Fruit fly (Drosophila melanogaster) whole organism, embryonic: Measurements from ENCODE around the gene BRWD3.
A peak's percentile ranks its signal among the peaks of the same experiment; 100 is the strongest.

Source experiments
- Adf1 ChIP-seq: fragments of 200-800 bp; sonication (Bioruptor generic); IDR thresholded peaks from 2 replicates; pipeline ENCODE4 v1.3.6; 2022; ENCODE audit warnings: missing biosample characterization, missing genetic modification characterization
- Atf3 ChIP-seq: fragments of 200-800 bp; sonication (Bioruptor generic); optimal IDR thresholded peaks from 3 replicates; lab custom pipeline; 2016; ENCODE audit warnings: missing biosample characterization, missing genetic modification characterization
- B-H2 ChIP-seq: fragments of 200-800 bp; sonication (Bioruptor generic); optimal IDR thresholded peaks from 2 replicates; lab custom pipeline; 2018; ENCODE audit warnings: missing biosample characterization, mild to moderate bottlenecking, missing genetic modification characterization
- CG1024 ChIP-seq: fragments of 200-800 bp; sonication (Bioruptor generic); IDR thresholded peaks from 2 replicates; pipeline ENCODE4 v1.3.6; 2022; ENCODE audit warnings: missing biosample characterization, missing genetic modification characterization
- CG10267 ChIP-seq: fragments of 200-800 bp; sonication (Bioruptor generic); optimal IDR thresholded peaks from 2 replicates; lab custom pipeline; 2018; ENCODE audit warnings: missing biosample characterization, mild to moderate bottlenecking, missing genetic modification characterization, moderate library complexity
- CG10431 ChIP-seq: fragments of 200-800 bp; sonication (Bioruptor generic); optimal IDR thresholded peaks from 3 replicates; lab custom pipeline; 2018; ENCODE audit warnings: missing biosample characterization, mild to moderate bottlenecking, missing genetic modification characterization
- CG10565 ChIP-seq: fragments of 200-800 bp; sonication (Bioruptor generic); optimal IDR thresholded peaks from 3 replicates; lab custom pipeline; 2016; ENCODE audit warnings: missing biosample characterization, mild to moderate bottlenecking, missing genetic modification characterization
- CG11398 ChIP-seq: fragments of 200-800 bp; sonication (Bioruptor generic); optimal IDR thresholded peaks from 2 replicates; lab custom pipeline; 2016; ENCODE audit warnings: missing biosample characterization, missing genetic modification characterization
- CG12744 ChIP-seq: fragments of 200-800 bp; sonication (Bioruptor generic); optimal IDR thresholded peaks from 2 replicates; lab custom pipeline; 2016; ENCODE audit warnings: missing biosample characterization, missing genetic modification characterization
- CG17612 ChIP-seq: fragments of 200-800 bp; sonication (Bioruptor generic); IDR thresholded peaks from 2 replicates; pipeline ENCODE4 v1.3.6; 2022; ENCODE audit warnings: missing biosample characterization, missing genetic modification characterization
- CG17829 ChIP-seq: fragments of 200-800 bp; optimal IDR thresholded peaks from 2 replicates; lab custom pipeline; 2019; ENCODE audit warnings: missing biosample characterization, mild to moderate bottlenecking, missing genetic modification characterization, moderate library complexity
- CG2120 ChIP-seq: fragments of 200-800 bp; sonication (Bioruptor generic); optimal IDR thresholded peaks from 3 replicates; lab custom pipeline; 2016; ENCODE audit warnings: missing biosample characterization, missing genetic modification characterization
- CG3163 ChIP-seq: fragments of 200-800 bp; sonication (Bioruptor generic); optimal IDR thresholded peaks from 3 replicates; lab custom pipeline; 2016; ENCODE audit warnings: missing biosample characterization, missing genetic modification characterization
- CG4328 ChIP-seq: fragments of 200-800 bp; sonication (Bioruptor generic); optimal IDR thresholded peaks from 3 replicates; lab custom pipeline; 2017; ENCODE audit warnings: missing biosample characterization, missing genetic modification reagents, missing genetic modification characterization
- CG4730 ChIP-seq: fragments of 200-800 bp; sonication (Bioruptor generic); IDR thresholded peaks from 2 replicates; pipeline ENCODE4 v1.3.6; 2022; ENCODE audit warnings: missing biosample characterization, missing genetic modification characterization
- CG5245 ChIP-seq: fragments of 200-800 bp; sonication (Bioruptor generic); optimal IDR thresholded peaks from 3 replicates; lab custom pipeline; 2016; ENCODE audit warnings: missing biosample characterization, missing genetic modification characterization
- CG6272 ChIP-seq: fragments of 200-800 bp; sonication (Bioruptor generic); IDR thresholded peaks from 2 replicates; pipeline ENCODE4 v1.3.6; 2022; ENCODE audit warnings: missing biosample characterization, missing genetic modification characterization
- CG6854 ChIP-seq: fragments of 200-800 bp; sonication (Bioruptor generic); optimal IDR thresholded peaks from 3 replicates; lab custom pipeline; 2017; ENCODE audit warnings: missing biosample characterization, mild to moderate bottlenecking, missing genetic modification characterization
- CG8944 ChIP-seq: fragments of 200-800 bp; sonication (Bioruptor generic); optimal IDR thresholded peaks from 3 replicates; lab custom pipeline; 2016; ENCODE audit warnings: missing biosample characterization, missing genetic modification characterization
- CG9437 ChIP-seq: fragments of 200-800 bp; sonication (Bioruptor generic); optimal IDR thresholded peaks from 2 replicates; lab custom pipeline; 2018; ENCODE audit warnings: missing biosample characterization, mild to moderate bottlenecking, missing genetic modification characterization
- CG9932 ChIP-seq: fragments of 200-800 bp; sonication (Bioruptor generic); IDR thresholded peaks from 2 replicates; pipeline ENCODE4 v1.3.6; 2022; ENCODE audit warnings: missing biosample characterization, missing genetic modification characterization
- CrebB ChIP-seq: fragments of 200-800 bp; sonication (Bioruptor generic); optimal IDR thresholded peaks from 3 replicates; lab custom pipeline; 2018; ENCODE audit warnings: missing biosample characterization, mild to moderate bottlenecking, missing genetic modification characterization
- Dbx ChIP-seq: fragments of 200-800 bp; sonication (Bioruptor generic); IDR thresholded peaks from 3 replicates; pipeline ENCODE4 v1.3.6; 2022; ENCODE audit warnings: missing biosample characterization, missing genetic modification characterization
- Dek ChIP-seq: fragments of 200-800 bp; sonication (Bioruptor generic); optimal IDR thresholded peaks from 3 replicates; lab custom pipeline; 2019; ENCODE audit warnings: missing biosample characterization, mild to moderate bottlenecking, missing genetic modification characterization, moderate library complexity
- E2f2 ChIP-seq: fragments of 200-800 bp; sonication (Bioruptor generic); IDR thresholded peaks from 2 replicates; pipeline ENCODE4 v1.3.6; 2022; ENCODE audit warnings: missing biosample characterization, missing genetic modification characterization
- HmgD ChIP-seq: fragments of 200-800 bp; sonication (Bioruptor generic); optimal IDR thresholded peaks from 3 replicates; lab custom pipeline; 2016; ENCODE audit warnings: missing biosample characterization, missing genetic modification characterization
- Lhr ChIP-seq: fragments of 200-800 bp; sonication (Bioruptor generic); optimal IDR thresholded peaks from 3 replicates; lab custom pipeline; 2017; ENCODE audit warnings: mild to moderate bottlenecking, missing biosample characterization, missing genetic modification reagents, missing genetic modification characterization
- Med ChIP-seq: fragments of 200-800 bp; sonication (Bioruptor generic); peaks from one replicate; lab custom pipeline; 2016; ENCODE audit warnings: missing biosample characterization, missing genetic modification characterization, mild to moderate bottlenecking, inconsistent platforms, moderate library complexity
- Optix ChIP-seq: fragments of 200-800 bp; sonication (Bioruptor generic); IDR thresholded peaks from 3 replicates; pipeline ENCODE4 v1.3.6; 2022; ENCODE audit warnings: missing biosample characterization, missing genetic modification characterization
- Scr ChIP-seq: fragments of 200-800 bp; sonication (Bioruptor generic); IDR thresholded peaks from 2 replicates; pipeline ENCODE4 v1.3.6; 2022; ENCODE audit warnings: missing biosample characterization, missing genetic modification characterization; ENCODE audit not compliant: partially characterized antibody
- ab ChIP-seq: fragments of 200-800 bp; sonication (Bioruptor generic); optimal IDR thresholded peaks from 2 replicates; lab custom pipeline; 2016; ENCODE audit warnings: missing biosample characterization, missing genetic modification characterization
- aop ChIP-seq: fragments of 200-800 bp; sonication (Bioruptor generic); IDR thresholded peaks from 2 replicates; pipeline ENCODE4 v1.3.6; 2022; ENCODE audit warnings: missing biosample characterization, missing genetic modification characterization
- fd102C ChIP-seq: fragments of 200-800 bp; sonication (Bioruptor generic); optimal IDR thresholded peaks from 2 replicates; lab custom pipeline; 2018; ENCODE audit warnings: missing biosample characterization, mild to moderate bottlenecking, missing genetic modification characterization, moderate library complexity
- fu2 ChIP-seq: fragments of 200-800 bp; sonication (Bioruptor generic); optimal IDR thresholded peaks from 2 replicates; lab custom pipeline; 2016; ENCODE audit warnings: missing biosample characterization, missing genetic modification characterization
- gfzf ChIP-seq: fragments of 200-800 bp; sonication (Bioruptor generic); optimal IDR thresholded peaks from 2 replicates; lab custom pipeline; 2016; ENCODE audit warnings: missing biosample characterization, mild to moderate bottlenecking, missing genetic modification characterization, moderate library complexity
- grn ChIP-seq: fragments of 200-800 bp; sonication (Bioruptor generic); optimal IDR thresholded peaks from 3 replicates; lab custom pipeline; 2017; ENCODE audit warnings: missing biosample characterization, missing genetic modification characterization
- gsb-n ChIP-seq: fragments of 200-800 bp; sonication (Bioruptor generic); optimal IDR thresholded peaks from 3 replicates; lab custom pipeline; 2018; ENCODE audit warnings: missing biosample characterization, mild to moderate bottlenecking, missing genetic modification characterization
- gt ChIP-seq: fragments of 200-800 bp; sonication (Bioruptor generic); IDR thresholded peaks from 2 replicates; pipeline ENCODE4 v1.3.6; 2022; ENCODE audit warnings: missing biosample characterization, missing genetic modification characterization
- knrl ChIP-seq: fragments of 200-800 bp; sonication (Bioruptor generic); IDR thresholded peaks from 3 replicates; pipeline ENCODE4 v1.3.6; 2022; ENCODE audit warnings: missing biosample characterization, missing genetic modification characterization; ENCODE audit not compliant: partially characterized antibody
- lmd ChIP-seq: fragments of 200-800 bp; sonication (Bioruptor generic); IDR thresholded peaks from 2 replicates; pipeline ENCODE4 v1.3.6; 2022; ENCODE audit warnings: missing biosample characterization, missing genetic modification characterization
- nerfin-1 ChIP-seq: fragments of 200-800 bp; sonication (Bioruptor generic); optimal IDR thresholded peaks from 3 replicates; lab custom pipeline; 2019; ENCODE audit warnings: missing biosample characterization, mild to moderate bottlenecking, missing genetic modification characterization, moderate library complexity
- nerfin-2 ChIP-seq: fragments of 200-800 bp; sonication (Bioruptor generic); IDR thresholded peaks from 2 replicates; pipeline ENCODE4 v1.3.6; 2022; ENCODE audit warnings: missing biosample characterization, missing genetic modification characterization; ENCODE audit not compliant: partially characterized antibody
- slbo ChIP-seq: fragments of 200-800 bp; sonication (Bioruptor generic); IDR thresholded peaks from 2 replicates; pipeline ENCODE4 v1.3.6; 2022; ENCODE audit warnings: missing biosample characterization, missing genetic modification characterization
- ssp ChIP-seq: fragments of 200-800 bp; sonication (Bioruptor generic); IDR thresholded peaks from 2 replicates; pipeline ENCODE4 v1.3.6; 2022; ENCODE audit warnings: missing biosample characterization, missing genetic modification characterization
- stc ChIP-seq: fragments of 200-800 bp; sonication (Bioruptor generic); IDR thresholded peaks from 2 replicates; pipeline ENCODE4 v1.3.6; 2022; ENCODE audit warnings: missing biosample characterization, missing genetic modification characterization
- sug ChIP-seq: fragments of 200-800 bp; optimal IDR thresholded peaks from 2 replicates; lab custom pipeline; 2019; ENCODE audit warnings: missing biosample characterization, mild to moderate bottlenecking, missing genetic modification characterization, moderate library complexity
- tio ChIP-seq: fragments of 200-800 bp; sonication (Bioruptor generic); optimal IDR thresholded peaks from 2 replicates; lab custom pipeline; 2017; ENCODE audit warnings: missing biosample characterization, missing genetic modification characterization, inconsistent platforms
- tup ChIP-seq: fragments of 200-800 bp; sonication (Bioruptor generic); optimal IDR thresholded peaks from 2 replicates; lab custom pipeline; 2016; ENCODE audit warnings: missing biosample characterization, mild to moderate bottlenecking, missing genetic modification characterization, moderate library complexity
- wek ChIP-seq: fragments of 200-800 bp; sonication (Bioruptor generic); optimal IDR thresholded peaks from 3 replicates; lab custom pipeline; 2018; ENCODE audit warnings: missing biosample characterization, mild to moderate bottlenecking, missing genetic modification characterization, moderate library complexity
- yki ChIP-seq: fragments of >200 bp; optimal IDR thresholded peaks from 3 replicates; lab custom pipeline; 2018
- zfh1 ChIP-seq: fragments of 200-800 bp; sonication (Bioruptor generic); IDR thresholded peaks from 3 replicates; pipeline ENCODE4 v1.3.6; 2022; ENCODE audit warnings: missing biosample characterization, missing genetic modification characterization

BRWD3 gene

DNA sequence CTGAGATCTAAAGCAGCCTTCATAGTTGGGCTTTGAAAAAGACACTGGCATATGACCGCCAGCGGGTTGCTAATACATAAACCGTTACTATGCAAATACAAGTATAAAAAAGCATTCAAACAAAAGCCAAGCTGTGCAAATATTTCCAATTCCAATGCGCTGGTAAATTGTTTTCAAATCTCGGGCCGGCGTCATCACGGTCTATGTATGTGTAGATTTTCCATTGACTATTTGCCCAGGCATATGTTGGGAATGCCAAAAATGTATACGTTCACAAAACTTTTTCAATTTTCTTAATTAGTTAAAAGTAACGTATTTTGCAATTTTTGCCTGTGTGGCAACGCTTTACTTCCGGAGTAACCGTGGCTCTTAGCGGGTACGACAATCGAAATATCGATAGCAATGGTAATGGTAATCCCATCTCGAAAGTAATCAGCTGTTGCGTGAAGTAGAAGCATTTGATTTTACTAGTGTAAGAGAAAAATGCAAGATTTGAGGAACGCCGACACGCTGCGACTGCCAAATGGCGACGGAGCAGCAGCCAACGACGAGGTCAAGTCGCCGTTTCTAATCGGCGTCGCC, 28.9 kb upstream of the BRWD3 start, which contains the start of the genes CG34290 and Uck (continued):
- TF ChIP-seq CG9932 (peak; percentile 65), grn (peak; percentile 54), nerfin-2 (GFP tag; lab: Robert Waterston, UW) (peak; percentile 63), CG6854 (GFP tag; lab: Kevin White, UChicago) (peak; percentile 84), CG4730 (no peak), zfh1 (GFP tag; lab: Robert Waterston, UW) (peak; percentile 76), CG17612 (GFP tag; lab: Robert Waterston, UW) (no peak), CG10565 (no peak), lmd (GFP tag; lab: Robert Waterston, UW) (peak; percentile 63), CG3163 (GFP tag; lab: Kevin White, UChicago) (peak; percentile 68), tio (GFP tag; lab: Kevin White, UChicago) (peak; percentile 3), CG10267 (tag; lab: Kevin White, UChicago) (peak; percentile 71), CG11398 (peak; percentile 79), nerfin-1 (peak; percentile 81), E2f2 (peak; percentile 74), gfzf (GFP tag; lab: Kevin White, UChicago) (peak; percentile 33), slbo (GFP tag; lab: Robert Waterston, UW) (peak; percentile 49), CG4328 (peak; percentile 82), B-H2 (GFP tag; lab: Kevin White, UChicago) (peak; percentile 89), stc (peak; percentile 66; the same call in 1 of the 2 replicates), CG9437 (GFP tag; lab: Kevin White, UChicago) (peak; percentile 72), Atf3 (GFP tag; lab: Kevin White, UChicago) (peak; percentile 25), Adf1 (peak; percentile 36; the same call in 1 of the 2 replicates), CG12744 (GFP tag; lab: Kevin White, UChicago) (peak; percentile 49), CG1024 (GFP tag; lab: Robert Waterston, UW) (no peak), fu2 (GFP tag; lab: Kevin White, UChicago) (peak; percentile 57), fd102C (GFP tag; lab: Kevin White, UChicago) (peak; percentile 56), CrebB (tag; lab: Kevin White, UChicago) (peak; percentile 85), Med (GFP tag; lab: Kevin White, UChicago) (peak; percentile 97), Lhr (GFP tag; lab: Kevin White, UChicago) (peak; percentile 82), HmgD (GFP tag; lab: Kevin White, UChicago) (peak; percentile 78), knrl (GFP tag; lab: Robert Waterston, UW) (peak; percentile 82), gsb-n (peak; percentile 50), CG17829 (peak; percentile 72), Dek (tag; lab: Kevin White, UChicago) (peak; percentile 41), yki (lab: Kevin White, UChicago) (no peak), CG6272 (GFP tag; lab: Robert Waterston, UW) (peak; percentile 15; the same call in 1 of the 2 replicates), tup (GFP tag; lab: Kevin White, UChicago) (no peak), sug (peak; percentile 77), Dbx (peak; percentile 70), CG10431 (GFP tag; lab: Kevin White, UChicago) (peak; percentile 60), Optix (GFP tag; lab: Robert Waterston, UW) (peak; percentile 53; the same call in 1 of the 3 replicates), wek (GFP tag; lab: Kevin White, UChicago) (peak; percentile 81), aop (GFP tag; lab: Robert Waterston, UW) (peak; percentile 97), ab (GFP tag; lab: Kevin White, UChicago) (no peak), CG8944 (GFP tag; lab: Kevin White, UChicago) (peak; percentile 15), CG2120 (GFP tag; lab: Kevin White, UChicago) (peak; percentile 61), ssp (GFP tag; lab: Robert Waterston, UW) (peak; percentile 38; the same call in 1 of the 2 replicates), Scr (GFP tag; lab: Robert Waterston, UW) (peak; percentile 81), CG5245 (GFP tag; lab: Kevin White, UChicago) (peak; percentile 48), gt (GFP tag; lab: Robert Waterston, UW) (no peak)
